Worm (Caenorhabditis elegans): ENCODE results near the gene K11G12.6.
A peak's percentile ranks its signal among the peaks of the same experiment; 100 is the strongest.

K11G12.6 gene

DNA sequence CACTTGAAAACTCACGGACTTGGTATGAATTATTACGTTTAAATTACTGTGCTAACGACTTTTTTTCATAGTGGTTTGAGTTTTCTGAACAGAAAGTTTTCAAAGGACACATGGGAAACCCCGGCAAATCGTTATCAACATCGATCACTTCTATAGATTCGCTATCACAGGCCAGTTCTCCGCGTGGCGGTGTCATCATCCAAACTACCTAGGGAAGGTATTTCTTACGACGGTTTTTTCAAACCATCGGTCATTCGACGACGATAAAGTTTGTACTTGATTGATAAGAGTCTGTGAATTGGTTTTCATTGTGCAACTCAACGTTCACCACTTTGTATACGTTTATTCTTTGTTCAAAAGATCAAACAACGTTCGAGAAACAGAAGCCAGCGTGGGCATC lies 15.1 kb upstream of the K11G12.6 start:
- TF ChIP-seq dox-1 (GFP tag; IDR thresholded peaks at IDR 0.05) = peak; percentile 42
- no peak for TF ChIP-seq D2030.7 (GFP tag; IDR thresholded peaks at IDR 0.05)
- no peak for TF ChIP-seq rec-8 (tag; optimal IDR thresholded peaks at IDR 0.05)
- TF ChIP-seq ama-1 (optimal IDR thresholded peaks at IDR 0.05) = peak; percentile 12
- TF ChIP-seq ama-1 (GFP tag; optimal IDR thresholded peaks at IDR 0.05) = no peak
- TF ChIP-seq nhr-80 (tag; optimal IDR thresholded peaks at IDR 0.05) = peak; percentile 93
- TF ChIP-seq ceh-40 (GFP tag; IDR thresholded peaks at IDR 0.05) = no peak
- no peak for TF ChIP-seq ztf-26 (tag; optimal IDR thresholded peaks at IDR 0.05)
- TF ChIP-seq ZK185.1 (tag; optimal IDR thresholded peaks at IDR 0.05; ENCODE audit: poor library complexity, severe bottlenecking) = peak; percentile 56
- 0 out of 2 replicates have a peak, but pooled peaks have one; percentile 5 for TF ChIP-seq lag-1 (GFP tag; IDR thresholded peaks at IDR 0.05)
- no peak for TF ChIP-seq let-526 (GFP tag; IDR thresholded peaks at IDR 0.05)
- TF ChIP-seq zfh-2 (GFP tag; conservative IDR thresholded peaks at IDR 0.05) = no peak
- peak in 1 of 2 experiments; percentile 30 for TF ChIP-seq let-607 (tag; optimal IDR thresholded peaks at IDR 0.05)
- TF ChIP-seq F49E8.2 (tag; optimal IDR thresholded peaks at IDR 0.05; ENCODE audit: insufficient read depth) = no peak

DNA sequence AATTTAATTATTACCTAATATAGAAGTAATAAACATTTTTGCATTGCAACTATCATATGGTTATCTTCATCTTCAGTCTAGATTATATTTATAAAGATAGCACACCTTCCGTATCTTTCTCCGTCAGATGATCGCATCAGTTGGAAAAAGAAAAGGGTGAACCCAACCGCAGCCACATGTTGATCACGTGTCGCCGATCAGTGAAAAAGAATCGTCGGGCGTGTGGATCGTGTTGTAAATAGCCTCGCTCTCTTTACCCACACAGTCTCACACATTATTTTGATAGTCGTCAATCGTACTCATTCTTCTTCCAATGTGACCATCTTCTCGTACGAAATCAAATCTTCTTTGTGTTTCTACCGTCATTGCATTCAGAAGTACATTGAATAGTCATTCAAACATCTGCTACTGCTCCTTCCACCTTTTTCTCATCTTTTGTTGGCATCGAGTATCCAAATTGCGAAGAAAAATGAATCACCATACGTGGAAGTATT lies 14.4 kb upstream of the K11G12.6 start:
- TF ChIP-seq ztf-28 (GFP tag; IDR thresholded peaks at IDR 0.05) (no peak), F49E8.2 (tag; optimal IDR thresholded peaks at IDR 0.05; ENCODE audit: insufficient read depth) (no peak), ceh-58 (GFP tag; IDR thresholded peaks at IDR 0.05) (no peak), B0019.2 (GFP tag; conservative IDR thresholded peaks at IDR 0.05) (no peak; the same call in 1 of the 2 replicates), nhr-27 (tag; optimal IDR thresholded peaks at IDR 0.05) (peak; percentile 61), hrde-1 (tag; optimal IDR thresholded peaks at IDR 0.05; ENCODE audit: borderline replicate concordance) (no peak), F57C9.4 (tag; optimal IDR thresholded peaks at IDR 0.05) (no peak), nfya-1 (tag; optimal IDR thresholded peaks at IDR 0.05; ENCODE audit: borderline replicate concordance, insufficient read depth) (no peak), ekl-4 (GFP tag; IDR thresholded peaks at IDR 0.05) (peak; percentile 76), F55B11.4 (tag; optimal IDR thresholded peaks at IDR 0.05; ENCODE audit: borderline replicate concordance, insufficient read depth) (no peak), bed-2 (GFP tag; IDR thresholded peaks at IDR 0.05) (no peak), unc-130 (GFP tag; optimal IDR thresholded peaks at IDR 0.05) (no peak), aptf-3 (GFP tag; IDR thresholded peaks at IDR 0.05) (no peak), let-526 (GFP tag; IDR thresholded peaks at IDR 0.05) (peak; percentile 61; the same call in 1 of the 2 replicates), T26A5.8 (tag; optimal IDR thresholded peaks at IDR 0.05) (no peak), D2030.7 (GFP tag; IDR thresholded peaks at IDR 0.05) (no peak), nhr-90 (tag; optimal IDR thresholded peaks at IDR 0.05) (peak; percentile 82), atf-7 (tag; optimal IDR thresholded peaks at IDR 0.05) (peak; percentile 95), ceh-40 (GFP tag; IDR thresholded peaks at IDR 0.05) (0 out of 2 replicates have a peak, but pooled peaks have one; percentile 3), mxl-1 (tag; optimal IDR thresholded peaks at IDR 0.05) (no peak), C06A6.2 (GFP tag; conservative IDR thresholded peaks at IDR 0.05) (peak; percentile 88), F23B12.7 (tag; optimal IDR thresholded peaks at IDR 0.05; ENCODE audit: insufficient read depth) (peak; percentile 4), madf-10 (tag; optimal IDR thresholded peaks at IDR 0.05) (peak; percentile 74), rcor-1 (GFP tag; IDR thresholded peaks at IDR 0.05) (peak; percentile 54), tbx-9 (tag; optimal IDR thresholded peaks at IDR 0.05; ENCODE audit: borderline replicate concordance) (no peak), madf-6 (GFP tag; IDR thresholded peaks at IDR 0.05) (peak; percentile 32; the same call in 1 of the 2 replicates), unc-62 (GFP tag; optimal IDR thresholded peaks at IDR 0.05) (peak; percentile 42), Y79H2A.3 (GFP tag; conservative IDR thresholded peaks at IDR 0.05) (peak; percentile 74; the same call in 1 of the 2 replicates), lsl-1 (GFP tag; optimal IDR thresholded peaks at IDR 0.05) (no peak), efl-1 (GFP tag; optimal IDR thresholded peaks at IDR 0.05) (no peak), xnd-1 (tag; optimal IDR thresholded peaks at IDR 0.05) (no peak), lag-1 (GFP tag; IDR thresholded peaks at IDR 0.05) (0 out of 2 replicates have a peak, but pooled peaks have one; percentile 25), athp-1 (tag; optimal IDR thresholded peaks at IDR 0.05) (peak; percentile 45), akir-1 (GFP tag; optimal IDR thresholded peaks at IDR 0.05) (peak; percentile 41), cebp-2 (GFP tag; IDR thresholded peaks at IDR 0.05) (0 out of 2 replicates have a peak, but pooled peaks have one; percentile 75), F52B5.7 (tag; optimal IDR thresholded peaks at IDR 0.05) (peak; percentile 74), Y95B8A.8 (GFP tag; IDR thresholded peaks at IDR 0.05) (peak; percentile 49; the same call in 1 of the 2 replicates)
